Fruit fly (Drosophila melanogaster) Kc167 (cell line): ENCODE results near the gene Alg2.

ENCODE experiments used
- Myc ChIP-seq: fragments of >200 bp; optimal IDR thresholded peaks from 2 replicates; lab custom pipeline; 2017; ENCODE audit warnings: missing external identifiers
- Sin3A ChIP-seq: fragments of >200 bp; optimal IDR thresholded peaks from 2 replicates; lab custom pipeline; 2018; ENCODE audit warnings: missing external identifiers
- insv ChIP-seq: fragments of >200 bp; optimal IDR thresholded peaks from 3 replicates; lab custom pipeline; 2018; ENCODE audit warnings: missing external identifiers
- psq ChIP-seq: fragments of >200 bp; optimal IDR thresholded peaks from 2 replicates; lab custom pipeline; 2017; ENCODE audit warnings: missing external identifiers
- ttk ChIP-seq: sonication (Bioruptor generic); optimal IDR thresholded peaks from 2 replicates; lab custom pipeline; 2017; ENCODE audit warnings: missing external identifiers

dm6 chr3L:3101157-3101556 lies 42.5 kb upstream of the Alg2 start:
- TF ChIP-seq Myc (lab: Kevin White, UChicago) (no peak), Sin3A (lab: Kevin White, UChicago) (no peak), psq (lab: Kevin White, UChicago) (no peak), insv (lab: Kevin White, UChicago) (no peak), ttk (lab: Kevin White, UChicago) (no peak)
